Fruit fly (Drosophila melanogaster) whole organism: Measurements from ENCODE around the gene SuUR.

Experiments used
- CG8478 ChIP-seq: fragments of >200 bp; optimal IDR thresholded peaks from 2 replicates; lab custom pipeline; 2018; ENCODE audit warnings: inconsistent platforms
- Dll ChIP-seq: fragments of >200 bp; optimal IDR thresholded peaks from 2 replicates; lab custom pipeline; 2017
- EcR ChIP-seq, 2 experiments: fragments of >200 bp; optimal IDR thresholded peaks; 2 replicates each; lab custom pipeline; 2017; ENCODE audit warnings: missing biosample characterization in 2 of 2, missing genetic modification characterization in 2 of 2, missing genetic modification reagents in 2 of 2
- pan ChIP-seq: fragments of >200 bp; optimal IDR thresholded peaks from 2 replicates; lab custom pipeline; 2017
- psq ChIP-seq: fragments of >200 bp; optimal IDR thresholded peaks from 2 replicates; lab custom pipeline; 2017
- usp ChIP-seq: fragments of >200 bp; optimal IDR thresholded peaks from 2 replicates; lab custom pipeline; 2017; ENCODE audit warnings: missing biosample characterization, missing genetic modification characterization, mixed read lengths

SuUR gene

dm6 chr3L:11074043-11074853 is 9.5 kb downstream of the SuUR start, which contains the start of the genes Pfdn2 and Noc1:
Gene Pfdn2, minus strand, starts transcription at chr3L:11074388.
Gene Noc1, plus strand, starts transcription at chr3L:11074769.
- no peak for TF ChIP-seq CG8478 (lab: Kevin White, UChicago)
- TF ChIP-seq Dll, result no peak
- TF ChIP-seq psq (lab: Kevin White, UChicago), result no peak
- TF ChIP-seq usp (GFP tag; lab: Kevin White, UChicago), result no peak
- no peak for TF ChIP-seq pan (lab: Kevin White, UChicago)
- no peak for TF ChIP-seq EcR (GFP tag; optimal IDR thresholded peaks at IDR 0.05; lab: Kevin White, UChicago)

dm6 chr3L:11083605-11084004 is 18.8 kb downstream of the SuUR start:
- TF ChIP-seq usp (GFP tag; lab: Kevin White, UChicago) (no peak), Dll (no peak), psq (lab: Kevin White, UChicago) (no peak), EcR (GFP tag; optimal IDR thresholded peaks at IDR 0.05; lab: Kevin White, UChicago) (no peak), pan (lab: Kevin White, UChicago) (no peak), CG8478 (lab: Kevin White, UChicago) (no peak)

- TF ChIP-seq usp (GFP tag; lab: Kevin White, UChicago), result no peak
- TF ChIP-seq pan (lab: Kevin White, UChicago), result no peak
- no peak for TF ChIP-seq EcR (GFP tag; optimal IDR thresholded peaks at IDR 0.05; lab: Kevin White, UChicago)
- TF ChIP-seq Dll, result no peak
- no peak for TF ChIP-seq CG8478 (lab: Kevin White, UChicago)
- no peak for TF ChIP-seq psq (lab: Kevin White, UChicago)
These were observed 19.9 kb downstream of the SuUR start for dm6 chr3L:11084557-11085231.

dm6 chr3L:11085810-11086209 is 21.0 kb downstream of the SuUR start:
- TF ChIP-seq Dll, result no peak
- no peak for TF ChIP-seq EcR (GFP tag; optimal IDR thresholded peaks at IDR 0.05; lab: Kevin White, UChicago)
- TF ChIP-seq psq (lab: Kevin White, UChicago), result no peak
- TF ChIP-seq usp (GFP tag; lab: Kevin White, UChicago), result no peak
- no peak for TF ChIP-seq pan (lab: Kevin White, UChicago)
- TF ChIP-seq CG8478 (lab: Kevin White, UChicago), result no peak

- no peak for TF ChIP-seq EcR (GFP tag; optimal IDR thresholded peaks at IDR 0.05; lab: Kevin White, UChicago)
- no peak for TF ChIP-seq psq (lab: Kevin White, UChicago)
- no peak for TF ChIP-seq Dll
- TF ChIP-seq CG8478 (lab: Kevin White, UChicago), result no peak
- TF ChIP-seq usp (GFP tag; lab: Kevin White, UChicago), result no peak
- no peak for TF ChIP-seq pan (lab: Kevin White, UChicago)
These were observed 25.1 kb downstream of the SuUR start for dm6 chr3L:11089805-11090440.

- TF ChIP-seq EcR (GFP tag; optimal IDR thresholded peaks at IDR 0.05; lab: Kevin White, UChicago), result no peak
- no peak for TF ChIP-seq CG8478 (lab: Kevin White, UChicago)
- no peak for TF ChIP-seq pan (lab: Kevin White, UChicago)
- no peak for TF ChIP-seq Dll
- TF ChIP-seq psq (lab: Kevin White, UChicago), result no peak
- TF ChIP-seq usp (GFP tag; lab: Kevin White, UChicago), result no peak
These were observed 27.3 kb downstream of the SuUR start for dm6 chr3L:11091943-11092609.

dm6 chr3L:11092610-11092961 is 27.8 kb downstream of the SuUR start:
- no peak for TF ChIP-seq Dll

dm6 chr3L:11093046-11093520 is 28.3 kb downstream of the SuUR start, which contains the start of gene JIL-1:
Gene JIL-1, minus strand, starts transcription at chr3L:11093193.
- TF ChIP-seq usp (GFP tag; lab: Kevin White, UChicago) (no peak), Dll (no peak), CG8478 (lab: Kevin White, UChicago) (no peak), EcR (GFP tag; optimal IDR thresholded peaks at IDR 0.05; lab: Kevin White, UChicago) (no peak), pan (lab: Kevin White, UChicago) (no peak), psq (lab: Kevin White, UChicago) (no peak)

dm6 chr3L:11094279-11094678 is 29.5 kb downstream of the SuUR start:
- no peak for TF ChIP-seq psq (lab: Kevin White, UChicago)
- TF ChIP-seq CG8478 (lab: Kevin White, UChicago), result no peak
- TF ChIP-seq usp (GFP tag; lab: Kevin White, UChicago), result no peak
- no peak for TF ChIP-seq Dll
- TF ChIP-seq pan (lab: Kevin White, UChicago), result no peak
- no peak for TF ChIP-seq EcR (GFP tag; optimal IDR thresholded peaks at IDR 0.05; lab: Kevin White, UChicago)

dm6 chr3L:11096195-11096908 is 31.6 kb downstream of the SuUR start, which contains the start of the genes CG46439, Iyd and CG33947:
Gene CG46439, minus strand, starts transcription at chr3L:11096245.
Gene Iyd, minus strand, starts transcription at chr3L:11096245.
Gene CG33947, plus strand, starts transcription at chr3L:11096496.
- TF ChIP-seq EcR (GFP tag; optimal IDR thresholded peaks at IDR 0.05; lab: Kevin White, UChicago) (no peak), usp (GFP tag; lab: Kevin White, UChicago) (no peak), CG8478 (lab: Kevin White, UChicago) (no peak), pan (lab: Kevin White, UChicago) (no peak), psq (lab: Kevin White, UChicago) (no peak), Dll (no peak)
